Fruit fly (Drosophila melanogaster) whole organism, embryonic: ENCODE measurements around the gene CG4020.

ENCODE experiments used
- ATbp ChIP-seq: fragments of 200-800 bp; sonication (Bioruptor generic); optimal IDR thresholded peaks from 2 replicates; lab custom pipeline; 2017; ENCODE audit warnings: missing biosample characterization, mild to moderate bottlenecking, missing genetic modification characterization, missing genetic modification reagents
- B-H1 ChIP-seq: fragments of 200-800 bp; sonication (Bioruptor generic); IDR thresholded peaks from 3 replicates; pipeline ENCODE4 v1.3.6; 2022; ENCODE audit warnings: missing biosample characterization, missing genetic modification characterization
- CG10274 ChIP-seq: fragments of 200-800 bp; sonication (Bioruptor generic); optimal IDR thresholded peaks from 3 replicates; lab custom pipeline; 2017; ENCODE audit warnings: missing biosample characterization, mild to moderate bottlenecking, missing genetic modification characterization
- CG10366 ChIP-seq: fragments of 200-800 bp; sonication (Bioruptor generic); IDR thresholded peaks from 2 replicates; pipeline ENCODE4 v1.3.6; 2022; ENCODE audit warnings: missing biosample characterization, missing genetic modification characterization
- CG10959 ChIP-seq: fragments of 200-800 bp; sonication (Bioruptor generic); IDR thresholded peaks from 2 replicates; pipeline ENCODE4 v1.3.6; 2022; ENCODE audit warnings: missing biosample characterization, missing genetic modification characterization
- CG13296 ChIP-seq: fragments of 200-800 bp; sonication (Bioruptor generic); optimal IDR thresholded peaks from 3 replicates; lab custom pipeline; 2018; ENCODE audit warnings: missing biosample characterization, mild to moderate bottlenecking, missing genetic modification characterization
- CG14667 ChIP-seq: fragments of 200-800 bp; sonication (Bioruptor generic); IDR thresholded peaks from 2 replicates; pipeline ENCODE4 v1.3.6; 2022; ENCODE audit warnings: missing biosample characterization, missing genetic modification characterization
- CG1647 ChIP-seq: fragments of 200-800 bp; sonication (Bioruptor generic); optimal IDR thresholded peaks from 3 replicates; lab custom pipeline; 2016; ENCODE audit warnings: missing biosample characterization, missing genetic modification characterization
- CG16779 ChIP-seq: fragments of 200-800 bp; sonication (Bioruptor generic); IDR thresholded peaks from 2 replicates; pipeline ENCODE4 v1.3.6; 2022; ENCODE audit warnings: missing biosample characterization, missing genetic modification characterization
- CG17328 ChIP-seq: fragments of 200-800 bp; sonication (Bioruptor generic); IDR thresholded peaks from 2 replicates; pipeline ENCODE4 v1.3.6; 2022; ENCODE audit warnings: missing biosample characterization, missing genetic modification characterization
- CG18599 ChIP-seq: fragments of 200-800 bp; sonication (Bioruptor generic); optimal IDR thresholded peaks from 3 replicates; lab custom pipeline; 2017; ENCODE audit warnings: missing biosample characterization, missing genetic modification characterization, mild to moderate bottlenecking, moderate library complexity, missing genetic modification reagents
- CG5180 ChIP-seq: fragments of 200-800 bp; sonication (Bioruptor generic); optimal IDR thresholded peaks from 3 replicates; lab custom pipeline; 2017; ENCODE audit warnings: missing biosample characterization, missing genetic modification characterization, mild to moderate bottlenecking, moderate library complexity, missing genetic modification reagents
- CHES-1-like ChIP-seq: fragments of 200-800 bp; sonication (Bioruptor generic); optimal IDR thresholded peaks from 2 replicates; lab custom pipeline; 2016; ENCODE audit warnings: missing biosample characterization, missing genetic modification characterization
- Dek ChIP-seq: fragments of 200-800 bp; sonication (Bioruptor generic); optimal IDR thresholded peaks from 3 replicates; lab custom pipeline; 2019; ENCODE audit warnings: missing biosample characterization, mild to moderate bottlenecking, missing genetic modification characterization, moderate library complexity
- Dip2 ChIP-seq: fragments of 200-800 bp; sonication (Bioruptor generic); IDR thresholded peaks from 2 replicates; pipeline ENCODE4 v1.3.6; 2022; ENCODE audit warnings: missing biosample characterization, missing genetic modification characterization
- E2f2 ChIP-seq: fragments of 200-800 bp; sonication (Bioruptor generic); IDR thresholded peaks from 2 replicates; pipeline ENCODE4 v1.3.6; 2022; ENCODE audit warnings: missing biosample characterization, missing genetic modification characterization
- H2.0 ChIP-seq: fragments of 200-800 bp; sonication (Bioruptor generic); IDR thresholded peaks from 2 replicates; pipeline ENCODE4 v1.3.6; 2022; ENCODE audit warnings: missing biosample characterization, missing genetic modification characterization
- Hmx ChIP-seq: fragments of 200-800 bp; sonication (Bioruptor generic); optimal IDR thresholded peaks from 2 replicates; lab custom pipeline; 2016; ENCODE audit warnings: missing biosample characterization, missing genetic modification characterization
- Nf-YA ChIP-seq: fragments of 200-800 bp; sonication (Bioruptor generic); IDR thresholded peaks from 2 replicates; pipeline ENCODE4 v1.3.6; 2022; ENCODE audit warnings: missing biosample characterization, missing genetic modification characterization
- Oaz ChIP-seq: fragments of 200-800 bp; sonication (Bioruptor generic); IDR thresholded peaks from 2 replicates; pipeline ENCODE4 v1.3.6; 2022; ENCODE audit warnings: missing biosample characterization, missing genetic modification characterization
- Six4 ChIP-seq: fragments of 200-800 bp; sonication (Bioruptor generic); optimal IDR thresholded peaks from 2 replicates; lab custom pipeline; 2016; ENCODE audit warnings: missing biosample characterization, missing genetic modification characterization
- Sox102F ChIP-seq: fragments of 200-800 bp; sonication (Bioruptor generic); optimal IDR thresholded peaks from 2 replicates; lab custom pipeline; 2018; ENCODE audit warnings: missing biosample characterization, mild to moderate bottlenecking, missing genetic modification characterization, moderate library complexity
- Sry-β ChIP-seq: fragments of 200-800 bp; sonication (Bioruptor generic); optimal IDR thresholded peaks from 2 replicates; lab custom pipeline; 2018; ENCODE audit warnings: missing biosample characterization, mild to moderate bottlenecking, missing genetic modification characterization, moderate library complexity
- ato ChIP-seq: fragments of 200-800 bp; sonication (Bioruptor generic); IDR thresholded peaks from 2 replicates; pipeline ENCODE4 v1.3.6; 2022; ENCODE audit warnings: missing biosample characterization, missing genetic modification characterization; ENCODE audit not compliant: partially characterized antibody
- bbx ChIP-seq: fragments of 200-800 bp; sonication (Bioruptor generic); IDR thresholded peaks from 2 replicates; pipeline ENCODE4 v1.3.6; 2022; ENCODE audit warnings: missing biosample characterization, missing genetic modification characterization; ENCODE audit not compliant: partially characterized antibody
- bowl ChIP-seq: fragments of 200-800 bp; sonication (Bioruptor generic); IDR thresholded peaks from 2 replicates; pipeline ENCODE4 v1.3.6; 2022; ENCODE audit warnings: missing biosample characterization, missing genetic modification characterization
- btn ChIP-seq: fragments of 200-800 bp; sonication (Bioruptor generic); optimal IDR thresholded peaks from 2 replicates; lab custom pipeline; 2016; ENCODE audit warnings: missing biosample characterization, missing genetic modification characterization
- chif ChIP-seq, 2 experiments: fragments of 200-800 bp; sonication (Bioruptor generic); optimal IDR thresholded peaks; 3 replicates each; lab custom pipeline; 2016; ENCODE audit warnings: missing biosample characterization in 2 of 2, missing genetic modification characterization in 2 of 2
- ewg ChIP-seq: fragments of 200-800 bp; sonication (Bioruptor generic); optimal IDR thresholded peaks from 3 replicates; lab custom pipeline; 2017; ENCODE audit warnings: mild to moderate bottlenecking, missing biosample characterization, missing genetic modification reagents, missing genetic modification characterization
- fd64A ChIP-seq: fragments of 200-800 bp; sonication (Bioruptor generic); optimal IDR thresholded peaks from 3 replicates; lab custom pipeline; 2018; ENCODE audit warnings: missing biosample characterization, mild to moderate bottlenecking, missing genetic modification characterization
- gce ChIP-seq: fragments of 200-800 bp; sonication (Bioruptor generic); IDR thresholded peaks from 3 replicates; pipeline ENCODE4 v1.3.6; 2022; ENCODE audit warnings: missing biosample characterization, missing genetic modification characterization
- gsb ChIP-seq: fragments of 200-800 bp; sonication (Bioruptor generic); IDR thresholded peaks from 2 replicates; pipeline ENCODE4 v1.3.6; 2022; ENCODE audit warnings: missing biosample characterization, missing genetic modification characterization
- jumu ChIP-seq: fragments of 200-800 bp; sonication (Bioruptor generic); optimal IDR thresholded peaks from 3 replicates; lab custom pipeline; 2016; ENCODE audit warnings: missing biosample characterization, missing genetic modification characterization
- kah ChIP-seq: fragments of 200-800 bp; sonication (Bioruptor generic); optimal IDR thresholded peaks from 2 replicates; lab custom pipeline; 2018; ENCODE audit warnings: missing biosample characterization, mild to moderate bottlenecking, missing genetic modification characterization
- lbe ChIP-seq: fragments of 200-800 bp; sonication (Bioruptor generic); optimal IDR thresholded peaks from 2 replicates; lab custom pipeline; 2016; ENCODE audit warnings: missing biosample characterization, mild to moderate bottlenecking, missing genetic modification characterization
- mld ChIP-seq: fragments of 200-800 bp; sonication (Bioruptor generic); IDR thresholded peaks from 3 replicates; pipeline ENCODE4 v1.3.6; 2022; ENCODE audit warnings: missing biosample characterization, missing genetic modification characterization; ENCODE audit not compliant: partially characterized antibody
- nom ChIP-seq: fragments of 200-800 bp; sonication (Bioruptor generic); optimal IDR thresholded peaks from 2 replicates; lab custom pipeline; 2017; ENCODE audit warnings: missing biosample characterization, missing genetic modification characterization, mild to moderate bottlenecking, moderate library complexity, missing genetic modification reagents
- peb ChIP-seq: fragments of 200-800 bp; sonication (Bioruptor generic); IDR thresholded peaks from 2 replicates; pipeline ENCODE4 v1.3.6; 2022; ENCODE audit warnings: missing biosample characterization, missing genetic modification characterization
- pnt ChIP-seq: fragments of 200-800 bp; sonication (Bioruptor generic); optimal IDR thresholded peaks from 3 replicates; lab custom pipeline; 2016; ENCODE audit warnings: missing biosample characterization, missing genetic modification characterization
- prd ChIP-seq, 3 experiments: fragments of >200 bp in 2 of 3; fragments of 200-800 bp in 1 of 3; sonication (Bioruptor generic) in 1 of 3; optimal IDR thresholded peaks in 2 of 3; IDR thresholded peaks in 1 of 3; 2 replicates in 2 of 3; 3 replicates in 1 of 3; pipeline versions ENCODE4 v1.3.6 to Lab custom; 2017 to 2022; ENCODE audit warnings: missing biosample characterization in 1 of 3, missing genetic modification characterization in 1 of 3
- pros ChIP-seq: fragments of 200-800 bp; sonication (Bioruptor generic); optimal IDR thresholded peaks from 3 replicates; lab custom pipeline; 2019; ENCODE audit warnings: missing biosample characterization, mild to moderate bottlenecking, missing genetic modification characterization, moderate library complexity
- shn ChIP-seq: fragments of 200-800 bp; sonication (Bioruptor generic); optimal IDR thresholded peaks from 3 replicates; lab custom pipeline; 2016; ENCODE audit warnings: missing biosample characterization, missing genetic modification characterization
- sisA ChIP-seq: fragments of 200-800 bp; sonication (Bioruptor generic); IDR thresholded peaks from 2 replicates; pipeline ENCODE4 v1.3.6; 2022; ENCODE audit warnings: missing biosample characterization, missing genetic modification characterization
- sna ChIP-seq: fragments of 200-800 bp; sonication (Bioruptor generic); IDR thresholded peaks from 2 replicates; pipeline ENCODE4 v1.3.6; 2022; ENCODE audit warnings: missing biosample characterization, missing genetic modification characterization; ENCODE audit not compliant: partially characterized antibody
- sqz ChIP-seq: fragments of 200-800 bp; sonication (Bioruptor generic); optimal IDR thresholded peaks from 3 replicates; lab custom pipeline; 2018; ENCODE audit warnings: missing biosample characterization, mild to moderate bottlenecking, missing genetic modification characterization
- ttk ChIP-seq: fragments of 200-800 bp; sonication (Bioruptor generic); IDR thresholded peaks from 2 replicates; pipeline ENCODE4 v2.1.2; 2022; ENCODE audit warnings: missing biosample characterization, missing genetic modification characterization

CG4020 gene

DNA sequence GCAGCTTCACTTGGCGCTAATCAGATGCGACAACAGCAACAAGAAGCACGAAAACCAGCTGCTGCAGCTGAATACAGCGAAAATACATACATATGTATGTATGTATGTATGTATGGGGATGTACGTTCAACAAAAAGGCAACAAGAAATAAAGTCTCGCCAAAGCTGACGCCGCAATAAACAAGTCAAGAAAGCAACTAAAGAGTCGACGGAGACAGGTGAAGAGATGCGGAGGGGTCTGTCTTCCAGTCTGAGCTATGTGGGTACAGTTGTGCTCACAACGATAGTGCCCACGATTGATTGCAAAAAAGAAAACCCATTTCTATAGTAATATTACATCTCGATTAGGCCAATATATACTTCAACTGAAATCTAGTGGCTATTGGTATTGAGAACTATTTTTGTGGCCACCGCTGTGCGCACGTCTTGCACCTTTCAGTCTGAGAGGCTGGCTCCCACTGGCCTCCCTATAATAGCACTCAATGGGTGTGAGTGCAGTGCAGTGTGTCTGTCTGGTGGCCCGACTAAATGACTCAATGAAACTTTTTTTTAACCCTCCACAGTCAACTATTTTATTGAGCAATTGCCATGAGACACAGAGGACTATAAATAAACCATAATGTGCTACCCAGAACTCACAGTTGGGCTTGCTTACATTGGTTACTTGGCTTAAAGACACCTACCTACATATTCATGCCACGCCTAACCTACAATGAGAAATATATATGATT is 9.6 kb upstream of the CG4020 start (continued):
- TF ChIP-seq Dip2 (GFP tag; lab: Robert Waterston, UW) = no peak; the same call in 1 of the 2 replicates
- TF ChIP-seq CG14667 (GFP tag; lab: Robert Waterston, UW) = peak; percentile 85
- TF ChIP-seq bbx (GFP tag; lab: Robert Waterston, UW) = no peak
- peak; percentile 85 for TF ChIP-seq Nf-YA (GFP tag; lab: Robert Waterston, UW)
- peak; percentile 85 for TF ChIP-seq CG10959
- TF ChIP-seq ttk (GFP tag; lab: Robert Waterston, UW) = peak; percentile 93
- peak; percentile 96 for TF ChIP-seq sisA (GFP tag; lab: Robert Waterston, UW)
- peak; percentile 89 for TF ChIP-seq kah (GFP tag; lab: Kevin White, UChicago)
- no peak for TF ChIP-seq ato
- peak; percentile 75 for TF ChIP-seq CHES-1-like (GFP tag; lab: Kevin White, UChicago)
- peak; percentile 91 for TF ChIP-seq peb (GFP tag; lab: Robert Waterston, UW)
- TF ChIP-seq E2f2 (GFP tag; lab: Robert Waterston, UW) = peak; percentile 70; the same call in 1 of the 2 replicates
- TF ChIP-seq bowl (GFP tag; lab: Robert Waterston, UW) = peak; percentile 85
- TF ChIP-seq lbe = peak; percentile 90
- TF ChIP-seq ewg (GFP tag; lab: Kevin White, UChicago) = peak; percentile 88
- peak; percentile 69 for TF ChIP-seq gsb
- peak; percentile 82 for TF ChIP-seq btn
- peak; percentile 80 for TF ChIP-seq CG5180 (GFP tag; lab: Kevin White, UChicago)

DNA sequence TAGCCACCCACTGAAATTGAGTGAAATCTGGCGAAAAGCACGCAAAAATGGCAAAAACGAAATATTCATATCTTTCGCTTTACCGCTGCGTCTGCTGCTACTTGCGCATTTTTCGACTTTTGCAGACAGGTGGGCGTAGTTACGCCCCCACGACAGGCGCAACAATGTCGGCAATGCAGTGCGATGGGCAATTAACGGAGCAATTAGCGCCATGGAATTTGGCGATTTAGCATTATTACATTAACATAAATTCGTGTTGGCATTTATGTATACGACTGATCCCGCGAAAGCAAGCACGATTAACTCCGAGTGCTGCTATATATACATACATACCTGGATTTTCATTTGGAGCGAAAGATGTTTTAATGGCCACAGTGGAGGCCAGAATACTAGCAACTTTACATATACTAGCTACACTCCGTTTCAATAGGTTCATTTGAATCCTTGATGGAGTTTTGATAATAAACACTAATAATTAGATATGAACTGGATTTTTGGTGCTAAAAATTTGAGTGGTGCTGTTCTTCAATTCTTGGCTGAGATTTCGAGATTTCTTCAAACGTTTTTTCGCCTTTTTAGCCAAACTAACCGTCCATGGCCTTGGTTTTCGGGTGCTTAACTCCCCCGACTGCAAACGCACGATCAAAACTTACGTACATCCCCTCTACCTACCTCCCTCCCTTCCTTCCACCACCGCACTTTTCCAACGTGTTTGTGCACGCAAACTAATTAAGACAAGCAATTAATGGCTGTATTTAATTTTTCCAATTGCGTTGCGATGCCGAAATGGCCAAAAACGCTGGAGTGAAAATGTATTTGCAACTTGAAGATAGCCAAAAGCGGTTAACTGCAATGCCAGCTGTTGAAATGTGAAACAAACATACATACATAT is 8.5 kb upstream of the CG4020 start:
- TF ChIP-seq Sox102F = peak; percentile 53
- no peak for TF ChIP-seq Six4 (GFP tag; lab: Kevin White, UChicago)
- no peak for TF ChIP-seq jumu (GFP tag; lab: Kevin White, UChicago)
- TF ChIP-seq pros (GFP tag; lab: Kevin White, UChicago) = peak; percentile 55
- no peak for TF ChIP-seq Oaz (GFP tag; lab: Robert Waterston, UW)
- TF ChIP-seq sna = no peak
- no peak for TF ChIP-seq prd (optimal IDR thresholded peaks at IDR 0.05; lab: Kevin White, UChicago)
- TF ChIP-seq prd (GFP tag; IDR thresholded peaks at IDR 0.05; lab: Robert Waterston, UW) = peak; percentile 65; the same call in 2 of the 3 replicates
- no peak for TF ChIP-seq gce
- no peak for TF ChIP-seq Dek (tag; lab: Kevin White, UChicago)
- TF ChIP-seq ATbp (GFP tag; lab: Kevin White, UChicago) = no peak
- TF ChIP-seq fd64A = no peak
- TF ChIP-seq CG13296 (GFP tag; lab: Kevin White, UChicago) = no peak
- TF ChIP-seq H2.0 = peak; percentile 33; the same call in 1 of the 2 replicates
- no peak for TF ChIP-seq sqz
- TF ChIP-seq chif (GFP tag; optimal IDR thresholded peaks at IDR 0.05; lab: Kevin White, UChicago) = peak in 1 of 2 experiments; percentile 28
- TF ChIP-seq nom (GFP tag; lab: Kevin White, UChicago) = no peak
- no peak for TF ChIP-seq CG16779 (GFP tag; lab: Robert Waterston, UW)
- TF ChIP-seq CG10366 (GFP tag; lab: Robert Waterston, UW) = peak; percentile 48
- no peak for TF ChIP-seq CG18599 (GFP tag; lab: Kevin White, UChicago)
- TF ChIP-seq CG10274 (GFP tag; lab: Kevin White, UChicago) = no peak
- TF ChIP-seq B-H1 (GFP tag; lab: Robert Waterston, UW) = no peak
- TF ChIP-seq Dip2 (GFP tag; lab: Robert Waterston, UW) = no peak
- peak; percentile 59; the same call in 1 of the 2 replicates for TF ChIP-seq CG17328 (GFP tag; lab: Robert Waterston, UW)
- TF ChIP-seq Hmx (GFP tag; lab: Kevin White, UChicago) = no peak
- no peak for TF ChIP-seq mld (GFP tag; lab: Robert Waterston, UW)
- TF ChIP-seq shn (GFP tag; lab: Kevin White, UChicago) = no peak
- TF ChIP-seq CG1647 (GFP tag; lab: Kevin White, UChicago) = no peak
- 0 out of 2 replicates have a peak, but pooled peaks have one; percentile 10 for TF ChIP-seq CG10959
- TF ChIP-seq pnt (GFP tag; lab: Kevin White, UChicago) = no peak
- no peak for TF ChIP-seq Sry-β
